Worm (Caenorhabditis elegans): ENCODE results near the gene Y40B10A.11.
"Not testable (repeated sequence)": the region's sequence is repeated elsewhere in the genome, so short reads cannot be mapped to it uniquely, and the experiment has no call there.

Y40B10A.11 gene

ce11 chrV:2051507-2051906 is at the start of gene Y40B10A.11:
Gene Y40B10A.11 (minus strand): TSS chrV:2051607.
- TF ChIP-seq tab-1 (GFP tag; IDR thresholded peaks at IDR 0.05) (no peak), med-1 (GFP tag; optimal IDR thresholded peaks at IDR 0.05; ENCODE audit: insufficient read depth) (no peak), ztf-23 (GFP tag; IDR thresholded peaks at IDR 0.05) (no peak), cog-1 (tag; optimal IDR thresholded peaks at IDR 0.05) (no peak), ref-1 (GFP tag; conservative IDR thresholded peaks at IDR 0.05) (no peak), ztf-29 (GFP tag; IDR thresholded peaks at IDR 0.05) (no peak), T22C8.4 (GFP tag; IDR thresholded peaks at IDR 0.05) (no peak), flt-1 (GFP tag; IDR thresholded peaks at IDR 0.05) (no peak)

- TF ChIP-seq ztf-23 (GFP tag; IDR thresholded peaks at IDR 0.05) (no peak), ztf-29 (GFP tag; IDR thresholded peaks at IDR 0.05) (no peak), klf-2 (GFP tag; conservative IDR thresholded peaks at IDR 0.05) (no peak), ref-1 (GFP tag; conservative IDR thresholded peaks at IDR 0.05) (no peak), flt-1 (GFP tag; IDR thresholded peaks at IDR 0.05) (no peak), tab-1 (GFP tag; IDR thresholded peaks at IDR 0.05) (no peak), med-1 (GFP tag; optimal IDR thresholded peaks at IDR 0.05; ENCODE audit: insufficient read depth) (no peak), T22C8.4 (GFP tag; IDR thresholded peaks at IDR 0.05) (no peak), cog-1 (tag; optimal IDR thresholded peaks at IDR 0.05) (no peak)
Measured at ce11 chrV:2099040-2099439, 47.6 kb upstream of the Y40B10A.11 start, which contains the start of gene F36F12.7. Gene F36F12.7 (plus strand): TSS chrV:2099340.

- no peak for TF ChIP-seq med-1 (GFP tag; optimal IDR thresholded peaks at IDR 0.05; ENCODE audit: insufficient read depth)
- TF ChIP-seq T22C8.4 (GFP tag; IDR thresholded peaks at IDR 0.05): no peak
- TF ChIP-seq cog-1 (tag; optimal IDR thresholded peaks at IDR 0.05): no peak
- no peak for TF ChIP-seq klf-2 (GFP tag; conservative IDR thresholded peaks at IDR 0.05)
- TF ChIP-seq tab-1 (GFP tag; IDR thresholded peaks at IDR 0.05): no peak
- no peak for TF ChIP-seq ztf-23 (GFP tag; IDR thresholded peaks at IDR 0.05)
- TF ChIP-seq ref-1 (GFP tag; conservative IDR thresholded peaks at IDR 0.05): no peak
- TF ChIP-seq flt-1 (GFP tag; IDR thresholded peaks at IDR 0.05): no peak
- no peak for TF ChIP-seq ztf-29 (GFP tag; IDR thresholded peaks at IDR 0.05)
Measured at ce11 chrV:2097653-2098052, 46.2 kb upstream of the Y40B10A.11 start, which contains the start of gene clec-208. Gene clec-208 (plus strand): TSS chrV:2097953.

ce11 chrV:2095772-2096171 is 44.4 kb upstream of the Y40B10A.11 start, which contains the start of gene clec-207:
Gene clec-207 (plus strand): TSS chrV:2096072.
- TF ChIP-seq ztf-29 (GFP tag; IDR thresholded peaks at IDR 0.05) (no peak), med-1 (GFP tag; optimal IDR thresholded peaks at IDR 0.05; ENCODE audit: insufficient read depth) (no peak), T22C8.4 (GFP tag; IDR thresholded peaks at IDR 0.05) (no peak), cog-1 (tag; optimal IDR thresholded peaks at IDR 0.05) (no peak), klf-2 (GFP tag; conservative IDR thresholded peaks at IDR 0.05) (no peak), flt-1 (GFP tag; IDR thresholded peaks at IDR 0.05) (no peak), ztf-23 (GFP tag; IDR thresholded peaks at IDR 0.05) (no peak), tab-1 (GFP tag; IDR thresholded peaks at IDR 0.05) (no peak), ref-1 (GFP tag; conservative IDR thresholded peaks at IDR 0.05) (no peak)

- TF ChIP-seq T22C8.4 (GFP tag; IDR thresholded peaks at IDR 0.05): no peak
- no peak for TF ChIP-seq ztf-29 (GFP tag; IDR thresholded peaks at IDR 0.05)
- TF ChIP-seq cog-1 (tag; optimal IDR thresholded peaks at IDR 0.05): no peak
- no peak for TF ChIP-seq flt-1 (GFP tag; IDR thresholded peaks at IDR 0.05)
- TF ChIP-seq klf-2 (GFP tag; conservative IDR thresholded peaks at IDR 0.05): no peak
- TF ChIP-seq tab-1 (GFP tag; IDR thresholded peaks at IDR 0.05): no peak
- no peak for TF ChIP-seq ref-1 (GFP tag; conservative IDR thresholded peaks at IDR 0.05)
- TF ChIP-seq ztf-23 (GFP tag; IDR thresholded peaks at IDR 0.05): no peak
- TF ChIP-seq med-1 (GFP tag; optimal IDR thresholded peaks at IDR 0.05; ENCODE audit: insufficient read depth): no peak
Measured at ce11 chrV:2095204-2095603, 43.8 kb upstream of the Y40B10A.11 start, which contains the start of gene F36F12.2. Gene F36F12.2 (minus strand): TSS chrV:2095304.

ce11 chrV:2090321-2090720 is 38.9 kb upstream of the Y40B10A.11 start, which contains the start of gene ztf-28:
Gene ztf-28 (plus strand): TSS chrV:2090669.
- not testable (repeated sequence) for TF ChIP-seq med-1 (GFP tag; optimal IDR thresholded peaks at IDR 0.05; ENCODE audit: insufficient read depth); ztf-23 (GFP tag; IDR thresholded peaks at IDR 0.05); T22C8.4 (GFP tag; IDR thresholded peaks at IDR 0.05)

- TF ChIP-seq cog-1 (tag; optimal IDR thresholded peaks at IDR 0.05); flt-1 (GFP tag; IDR thresholded peaks at IDR 0.05); T22C8.4 (GFP tag; IDR thresholded peaks at IDR 0.05): not testable (repeated sequence)
Measured at ce11 chrV:2085745-2086267, 34.4 kb upstream of the Y40B10A.11 start, which contains the start of gene F36F12.3. Gene F36F12.3 (plus strand): TSS chrV:2085795.

ce11 chrV:2083869-2084268 is 32.5 kb upstream of the Y40B10A.11 start:
- TF ChIP-seq med-1 (GFP tag; optimal IDR thresholded peaks at IDR 0.05; ENCODE audit: insufficient read depth) (no peak), ztf-29 (GFP tag; IDR thresholded peaks at IDR 0.05) (no peak), T22C8.4 (GFP tag; IDR thresholded peaks at IDR 0.05) (no peak), klf-2 (GFP tag; conservative IDR thresholded peaks at IDR 0.05) (0 out of 2 replicates have a peak, but pooled peaks have one; percentile 10)

- TF ChIP-seq med-1 (GFP tag; optimal IDR thresholded peaks at IDR 0.05; ENCODE audit: insufficient read depth): no peak
- TF ChIP-seq ztf-29 (GFP tag; IDR thresholded peaks at IDR 0.05): no peak
- TF ChIP-seq tab-1 (GFP tag; IDR thresholded peaks at IDR 0.05): no peak
- no peak for TF ChIP-seq flt-1 (GFP tag; IDR thresholded peaks at IDR 0.05)
- no peak for TF ChIP-seq cog-1 (tag; optimal IDR thresholded peaks at IDR 0.05)
- no peak for TF ChIP-seq klf-2 (GFP tag; conservative IDR thresholded peaks at IDR 0.05)
- TF ChIP-seq ref-1 (GFP tag; conservative IDR thresholded peaks at IDR 0.05): no peak
- TF ChIP-seq T22C8.4 (GFP tag; IDR thresholded peaks at IDR 0.05): no peak
- no peak for TF ChIP-seq ztf-23 (GFP tag; IDR thresholded peaks at IDR 0.05)
Measured at ce11 chrV:2081894-2082293, 30.5 kb upstream of the Y40B10A.11 start.

- TF ChIP-seq flt-1 (GFP tag; IDR thresholded peaks at IDR 0.05) (no peak), med-1 (GFP tag; optimal IDR thresholded peaks at IDR 0.05; ENCODE audit: insufficient read depth) (no peak), ref-1 (GFP tag; conservative IDR thresholded peaks at IDR 0.05) (no peak), ztf-23 (GFP tag; IDR thresholded peaks at IDR 0.05) (no peak), klf-2 (GFP tag; conservative IDR thresholded peaks at IDR 0.05) (no peak)
Measured at ce11 chrV:2081269-2081668, 29.9 kb upstream of the Y40B10A.11 start.
